Worm (Caenorhabditis elegans) whole organism, L4/young adult: ENCODE results near the gene F31E8.5.

Experiments
- W03F9.2 ChIP-seq: fragments of 150-350 bp; optimal IDR thresholded peaks from 2 replicates; lab custom pipeline; 2014; ENCODE audit warnings: missing biosample characterization, missing genetic modification characterization
- dao-5 ChIP-seq: sonication (generic microtip); optimal IDR thresholded peaks from 2 replicates; lab custom pipeline; 2016; ENCODE audit warnings: missing genotype, missing genetic modification characterization, moderate library complexity, missing compliant biosample characterization
- him-1 ChIP-seq: sonication (generic microtip); optimal IDR thresholded peaks from 2 replicates; lab custom pipeline; 2016; ENCODE audit warnings: missing genotype, missing genetic modification reagents, missing genetic modification characterization, missing compliant biosample characterization

ce11 chrII:6779104-6779503 is 28.0 kb downstream of the F31E8.5 start, which contains the start of gene T13C2.7:
- TF ChIP-seq him-1 (no peak), W03F9.2 (tag; lab: Kevin White, UChicago) (no peak), dao-5 (tag; lab: Kevin White, UChicago) (no peak)
